Worm (Caenorhabditis elegans) whole organism, mixed stage, embryonic: Measurements from ENCODE around the gene sid-1.

Experiments used
- bed-3 ChIP-seq: fragments of 200-800 bp; sonication (Bioruptor generic); optimal IDR thresholded peaks from 3 replicates; lab custom pipeline; 2018; ENCODE audit warnings: mild to moderate bottlenecking, missing genetic modification characterization, moderate library complexity, missing compliant biosample characterization
- ceh-39 ChIP-seq: fragments of 150-350 bp; optimal IDR thresholded peaks from 2 replicates; lab custom pipeline; 2014; ENCODE audit warnings: missing biosample characterization, missing genetic modification characterization
- ceh-43 ChIP-seq: fragments of 200-800 bp; sonication (Bioruptor generic); optimal IDR thresholded peaks from 2 replicates; lab custom pipeline; 2018; ENCODE audit warnings: mild to moderate bottlenecking, missing genetic modification characterization, moderate library complexity, missing compliant biosample characterization
- ceh-83 ChIP-seq: fragments of 200-800 bp; sonication (Bioruptor generic); optimal IDR thresholded peaks from 2 replicates; lab custom pipeline; 2018; ENCODE audit warnings: mild to moderate bottlenecking, missing genetic modification characterization, missing compliant biosample characterization
- ces-1 ChIP-seq: fragments of 150-350 bp; optimal IDR thresholded peaks from 2 replicates; lab custom pipeline; 2014; ENCODE audit warnings: missing biosample characterization, missing genetic modification reagents, missing genetic modification characterization
- cnd-1 ChIP-seq: fragments of 200-800 bp; sonication (Bioruptor generic); optimal IDR thresholded peaks from 2 replicates; lab custom pipeline; 2018; ENCODE audit warnings: mild to moderate bottlenecking, missing genetic modification characterization, missing compliant biosample characterization
- drap-1 ChIP-seq: fragments of 200-800 bp; sonication (Bioruptor generic); optimal IDR thresholded peaks from 3 replicates; lab custom pipeline; 2018; ENCODE audit warnings: mild to moderate bottlenecking, missing genetic modification characterization, missing compliant biosample characterization
- elt-1 ChIP-seq: sonication (generic microtip); optimal IDR thresholded peaks from 2 replicates; lab custom pipeline; 2017; ENCODE audit warnings: missing genetic modification characterization, mild to moderate bottlenecking, missing compliant biosample characterization, antibody characterized with exemption, moderate library complexity, borderline replicate concordance; ENCODE audit not compliant: insufficient read depth
- elt-3 ChIP-seq: fragments of 150-350 bp; optimal IDR thresholded peaks from 2 replicates; lab custom pipeline; 2014; ENCODE audit warnings: missing biosample characterization, missing genetic modification characterization
- flh-1 ChIP-seq: fragments of 200-800 bp; sonication (Bioruptor generic); optimal IDR thresholded peaks from 2 replicates; lab custom pipeline; 2018; ENCODE audit warnings: mild to moderate bottlenecking, missing genetic modification characterization, moderate library complexity, missing compliant biosample characterization
- ham-2 ChIP-seq: fragments of 200-800 bp; sonication (Bioruptor generic); optimal IDR thresholded peaks from 2 replicates; lab custom pipeline; 2018; ENCODE audit warnings: mild to moderate bottlenecking, missing genetic modification characterization, missing compliant biosample characterization
- hlh-1 ChIP-seq: fragments of 150-350 bp; optimal IDR thresholded peaks from 2 replicates; lab custom pipeline; 2014; ENCODE audit warnings: missing biosample characterization, missing genetic modification reagents, missing genetic modification characterization
- lin-13 ChIP-seq: fragments of 150-350 bp; optimal IDR thresholded peaks from 2 replicates; lab custom pipeline; 2014; ENCODE audit warnings: missing biosample characterization, missing genetic modification characterization
- lin-32 ChIP-seq: fragments of 200-800 bp; sonication (Bioruptor generic); optimal IDR thresholded peaks from 2 replicates; lab custom pipeline; 2018; ENCODE audit warnings: mild to moderate bottlenecking, missing genetic modification characterization, missing compliant biosample characterization
- mab-5 ChIP-seq: fragments of 150-350 bp; optimal IDR thresholded peaks from 2 replicates; lab custom pipeline; 2014; ENCODE audit warnings: missing biosample characterization, missing genetic modification characterization
- mls-2 ChIP-seq: sonication (generic microtip); optimal IDR thresholded peaks from 2 replicates; lab custom pipeline; 2016; ENCODE audit warnings: mild to moderate bottlenecking, missing genetic modification characterization, moderate library complexity, missing compliant biosample characterization
- nhr-12 ChIP-seq: fragments of 150-350 bp; optimal IDR thresholded peaks from 2 replicates; lab custom pipeline; 2014; ENCODE audit warnings: missing biosample characterization, missing genetic modification characterization
- nhr-2 ChIP-seq: fragments of 150-350 bp; optimal IDR thresholded peaks from 2 replicates; lab custom pipeline; 2014; ENCODE audit warnings: missing biosample characterization, missing genetic modification characterization
- nhr-28 ChIP-seq: fragments of 150-350 bp; optimal IDR thresholded peaks from 2 replicates; lab custom pipeline; 2014; ENCODE audit warnings: missing biosample characterization, missing genetic modification characterization
- nhr-76 ChIP-seq: sonication (generic microtip); optimal IDR thresholded peaks from 2 replicates; lab custom pipeline; 2017; ENCODE audit warnings: missing biosample characterization, missing genetic modification characterization
- sem-2 ChIP-seq: fragments of 200-800 bp; sonication (Bioruptor generic); optimal IDR thresholded peaks from 2 replicates; lab custom pipeline; 2018; ENCODE audit warnings: mild to moderate bottlenecking, missing genetic modification characterization, missing compliant biosample characterization
- snpc-4 ChIP-seq: fragments of 150-350 bp; optimal IDR thresholded peaks from 2 replicates; lab custom pipeline; 2014; ENCODE audit warnings: missing biosample characterization, missing genetic modification characterization
- tbx-8 ChIP-seq: fragments of 200-800 bp; sonication (Bioruptor generic); optimal IDR thresholded peaks from 2 replicates; lab custom pipeline; 2018; ENCODE audit warnings: mild to moderate bottlenecking, missing genetic modification characterization, moderate library complexity, missing compliant biosample characterization
- unc-120 ChIP-seq: sonication (generic microtip); optimal IDR thresholded peaks from 2 replicates; lab custom pipeline; 2017; ENCODE audit warnings: missing genetic modification characterization, missing compliant biosample characterization; ENCODE audit not compliant: poor library complexity, severe bottlenecking
- unc-39 ChIP-seq: fragments of 150-350 bp; optimal IDR thresholded peaks from 2 replicates; lab custom pipeline; 2014; ENCODE audit warnings: missing biosample characterization, missing genetic modification characterization
- zip-8 ChIP-seq: fragments of 150-350 bp; optimal IDR thresholded peaks from 2 replicates; lab custom pipeline; 2014; ENCODE audit warnings: missing biosample characterization, missing genetic modification characterization
- ztf-11 ChIP-seq: fragments of 150-350 bp; optimal IDR thresholded peaks from 2 replicates; lab custom pipeline; 2014; ENCODE audit warnings: missing biosample characterization, missing genetic modification characterization

Gene sid-1

DNA sequence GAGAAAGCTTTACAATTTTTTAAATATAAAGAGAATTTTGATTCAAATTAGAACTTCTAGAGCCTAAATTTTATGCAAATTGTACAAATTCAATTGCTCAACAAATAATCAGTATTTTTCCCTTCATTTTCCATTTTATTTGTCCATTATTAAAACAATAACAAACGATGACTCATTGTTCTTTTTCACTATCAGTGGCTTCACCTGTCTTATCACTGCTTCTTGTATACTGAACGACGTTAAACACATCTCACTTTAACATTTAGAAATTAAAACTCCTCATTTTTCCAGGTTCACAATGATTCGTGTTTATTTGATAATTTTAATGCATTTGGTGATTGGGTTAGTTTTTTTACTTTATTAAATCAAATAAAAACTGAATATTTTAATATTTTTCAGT lies at the start of gene sid-1:
TSS of gene sid-1 (plus strand) at position 292 of the 400 bp plus-strand sequence.
- TF ChIP-seq unc-120 (tag; lab: Kevin White, UChicago) (no peak), hlh-1 (tag; lab: Kevin White, UChicago) (no peak), ceh-43 (no peak), ztf-11 (tag; lab: Kevin White, UChicago) (no peak), drap-1 (GFP tag; lab: Kevin White, UChicago) (no peak), ceh-83 (GFP tag; lab: Kevin White, UChicago) (no peak), unc-39 (no peak)

DNA sequence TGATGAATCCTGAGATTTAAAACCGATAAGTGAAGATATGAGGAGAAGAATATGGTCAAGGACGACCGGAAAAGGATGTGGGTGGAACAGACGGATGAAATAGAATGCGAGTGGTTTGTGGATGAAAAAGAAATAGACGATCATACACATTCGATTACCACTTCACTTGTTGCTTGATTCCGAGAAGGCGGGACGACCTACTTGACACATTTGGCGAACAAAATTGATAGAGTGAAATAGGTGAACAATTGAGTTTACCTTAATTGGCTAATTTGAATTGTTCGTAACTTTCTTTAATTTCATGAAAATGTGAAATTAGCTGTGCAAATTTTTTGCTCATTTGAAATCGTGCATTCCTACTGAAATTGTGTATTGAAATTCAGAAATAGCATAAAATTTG lies 47.7 kb upstream of the sid-1 start, which contains the start of gene Y58A7A.2:
TSS of gene Y58A7A.2 (minus strand) at position 101 of the 400 bp plus-strand sequence.
- no peak for TF ChIP-seq nhr-28 (tag; lab: Kevin White, UChicago)
- no peak for TF ChIP-seq zip-8 (tag; lab: Kevin White, UChicago)
- no peak for TF ChIP-seq elt-1 (tag; lab: Kevin White, UChicago)
- TF ChIP-seq nhr-12: no peak
- no peak for TF ChIP-seq sem-2 (GFP tag; lab: Kevin White, UChicago)
- TF ChIP-seq ham-2 (GFP tag; lab: Kevin White, UChicago): no peak

DNA sequence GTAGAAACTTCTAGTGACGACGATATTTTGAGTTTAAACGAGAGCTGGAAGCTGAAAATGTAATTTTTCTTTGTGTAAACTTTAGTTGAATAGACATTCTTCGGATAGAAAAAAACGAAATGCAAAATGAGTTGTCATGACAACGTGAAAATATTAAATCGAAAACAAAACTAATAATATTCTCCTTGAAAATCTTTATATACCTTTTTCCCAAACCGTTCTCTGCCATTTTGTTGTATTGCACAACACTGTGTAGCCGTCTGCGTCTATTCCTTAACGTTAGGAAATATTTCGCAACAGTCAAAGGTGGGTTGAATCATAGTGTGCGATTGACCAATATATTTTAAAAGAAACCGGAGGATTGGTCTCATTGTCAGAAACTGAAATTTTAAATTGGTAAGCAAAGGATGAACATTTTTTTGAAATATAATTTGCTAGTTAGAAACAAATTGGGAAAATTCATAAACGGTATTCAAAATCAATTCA lies 38.9 kb upstream of the sid-1 start, which contains the start of gene Y58A7A.3:
TSS of gene Y58A7A.3 (minus strand) at position 51 of the 486 bp plus-strand sequence.
- TF ChIP-seq zip-8 (tag; lab: Kevin White, UChicago): peak; percentile 1
- TF ChIP-seq mab-5: no peak
- peak; percentile 86 for TF ChIP-seq elt-3

DNA sequence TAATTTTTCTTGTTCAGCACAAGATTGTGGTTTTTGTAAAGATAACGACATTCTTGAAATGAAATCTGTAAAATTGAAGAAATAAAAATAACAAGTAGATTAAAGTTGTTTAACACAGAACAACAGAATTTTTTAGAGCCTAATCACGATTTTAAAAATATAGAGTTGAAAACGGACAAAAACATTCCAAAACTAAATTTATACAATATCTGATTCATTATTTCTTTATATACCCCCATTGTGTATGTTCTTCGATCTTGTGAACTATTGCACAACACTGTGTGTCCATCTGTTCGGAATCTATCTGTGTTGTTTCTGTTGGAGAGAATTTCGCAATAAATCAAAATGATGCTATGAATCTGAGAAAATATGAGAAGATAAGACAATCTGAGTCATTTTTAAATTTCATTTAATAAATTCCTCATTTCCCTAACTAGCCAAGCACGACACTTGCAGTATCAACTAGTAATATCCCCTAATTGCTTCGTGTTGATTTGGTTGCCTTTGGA lies 34.8 kb upstream of the sid-1 start, which contains the start of gene Y58A7A.4:
TSS of gene Y58A7A.4 (minus strand) at position 51 of the 509 bp plus-strand sequence.
- no peak for TF ChIP-seq snpc-4 (tag; lab: Kevin White, UChicago)

DNA sequence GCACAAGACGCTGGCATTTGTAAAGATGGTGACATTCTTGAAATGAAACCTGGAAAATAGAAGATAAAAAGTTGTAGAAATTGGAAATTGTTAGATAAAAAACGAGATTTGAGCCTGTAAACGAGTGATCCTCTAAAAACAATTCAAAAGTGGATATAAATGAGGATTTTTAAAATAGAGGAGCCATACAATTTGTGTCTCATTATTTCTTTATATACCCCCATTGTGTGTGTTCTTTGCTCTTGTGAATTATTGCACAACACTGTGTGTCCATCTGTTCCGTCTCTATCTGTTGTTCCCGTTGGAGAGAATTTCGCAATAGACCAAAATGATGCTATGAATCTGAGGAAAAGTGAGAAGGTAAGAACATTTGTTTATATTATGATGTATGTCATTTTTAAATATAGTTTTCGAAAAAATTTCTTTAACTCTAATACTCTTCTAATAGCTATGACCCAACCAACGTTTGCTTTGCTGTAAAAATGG lies 32.8 kb upstream of the sid-1 start, which contains the start of gene Y58A7A.5:
TSS of gene Y58A7A.5 (minus strand) at position 51 of the 486 bp plus-strand sequence.
- TF ChIP-seq mab-5: no peak
- no peak for TF ChIP-seq cnd-1
- TF ChIP-seq ztf-11 (tag; lab: Kevin White, UChicago): no peak
- TF ChIP-seq unc-120 (tag; lab: Kevin White, UChicago): no peak
- peak; percentile 15 for TF ChIP-seq zip-8 (tag; lab: Kevin White, UChicago)
- TF ChIP-seq nhr-2 (tag; lab: Kevin White, UChicago): no peak
- TF ChIP-seq, all 35 proteins: peak for 1

DNA sequence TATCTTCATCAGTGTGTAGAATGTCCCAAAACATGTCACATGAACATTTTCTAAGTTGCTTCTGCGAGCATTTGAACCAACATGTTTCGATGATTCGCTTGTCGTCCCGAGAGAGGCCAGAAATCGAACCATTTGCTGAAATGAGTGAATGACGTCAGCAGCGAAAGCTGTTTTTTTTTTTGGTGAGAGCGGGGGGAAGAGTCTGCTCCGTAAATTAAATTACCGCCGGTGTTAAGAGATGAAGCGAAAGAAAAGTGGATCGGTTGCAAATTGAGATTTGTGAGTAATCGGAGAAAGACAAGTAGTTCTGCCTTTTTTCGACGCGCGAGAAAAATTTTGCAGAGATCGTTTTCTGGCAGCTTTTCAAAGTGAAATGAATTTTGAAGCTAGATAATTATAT lies 31.5 kb upstream of the sid-1 start:
- TF ChIP-seq cnd-1: no peak
- no peak for TF ChIP-seq ces-1 (GFP tag; lab: Kevin White, UChicago)
- TF ChIP-seq mab-5: no peak
- no peak for TF ChIP-seq lin-13
- TF ChIP-seq elt-3: no peak
- TF ChIP-seq nhr-12: no peak
- TF ChIP-seq snpc-4 (tag; lab: Kevin White, UChicago): no peak
- TF ChIP-seq lin-32 (GFP tag; lab: Kevin White, UChicago): no peak
- no peak for TF ChIP-seq tbx-8 (GFP tag; lab: Kevin White, UChicago)
- no peak for TF ChIP-seq ceh-43
- no peak for TF ChIP-seq unc-120 (tag; lab: Kevin White, UChicago)
- no peak for TF ChIP-seq elt-1 (tag; lab: Kevin White, UChicago)
- no peak for TF ChIP-seq nhr-76
- TF ChIP-seq bed-3: no peak
- TF ChIP-seq ceh-39: no peak
- no peak for TF ChIP-seq flh-1 (GFP tag; lab: Kevin White, UChicago)
- no peak for TF ChIP-seq mls-2
